Worm (Caenorhabditis elegans) whole organism, late embryonic: ENCODE measurements around the gene htp-2.

ENCODE experiments used
- C38D4.7 ChIP-seq: fragments of 200-800 bp; sonication (Bioruptor generic); optimal IDR thresholded peaks from 2 replicates; lab custom pipeline; 2018; ENCODE audit warnings: mild to moderate bottlenecking, missing genetic modification characterization, moderate library complexity, missing compliant biosample characterization
- K02D7.2 ChIP-seq: sonication (generic microtip); optimal IDR thresholded peaks from 2 replicates; lab custom pipeline; 2017; ENCODE audit warnings: mild to moderate bottlenecking, missing genetic modification characterization, missing compliant biosample characterization
- K09A11.1 ChIP-seq: sonication (generic microtip); optimal IDR thresholded peaks from 2 replicates; lab custom pipeline; 2017; ENCODE audit warnings: antibody characterized with exemption, mild to moderate bottlenecking, missing genetic modification characterization, missing compliant biosample characterization; ENCODE audit not compliant: insufficient read depth
- ahr-1 ChIP-seq: sonication (generic microtip); optimal IDR thresholded peaks from 2 replicates; lab custom pipeline; 2016; ENCODE audit warnings: missing genetic modification characterization, missing compliant biosample characterization
- ama-1 ChIP-seq: fragments of 150-350 bp; optimal IDR thresholded peaks from 2 replicates; lab custom pipeline; 2014
- ceh-19 ChIP-seq: fragments of 200-800 bp; sonication (Bioruptor generic); optimal IDR thresholded peaks from 2 replicates; lab custom pipeline; 2018; ENCODE audit warnings: mild to moderate bottlenecking, missing genetic modification characterization, missing compliant biosample characterization
- ceh-2 ChIP-seq: sonication (generic microtip); optimal IDR thresholded peaks from 2 replicates; lab custom pipeline; 2016; ENCODE audit warnings: missing genotype, missing genetic modification characterization, missing compliant biosample characterization
- ceh-34 ChIP-seq: sonication (generic microtip); optimal IDR thresholded peaks from 2 replicates; lab custom pipeline; 2016; ENCODE audit warnings: mild to moderate bottlenecking, missing genetic modification characterization, missing compliant biosample characterization
- ceh-48 ChIP-seq: sonication (generic microtip); optimal IDR thresholded peaks from 2 replicates; lab custom pipeline; 2016; ENCODE audit warnings: missing genetic modification characterization, inconsistent platforms, missing compliant biosample characterization
- ceh-6 ChIP-seq: fragments of 200-800 bp; sonication (Bioruptor generic); optimal IDR thresholded peaks from 2 replicates; lab custom pipeline; 2018; ENCODE audit warnings: mild to moderate bottlenecking, missing genetic modification characterization, missing compliant biosample characterization
- che-1 ChIP-seq: sonication (generic microtip); optimal IDR thresholded peaks from 2 replicates; lab custom pipeline; 2016; ENCODE audit warnings: mild to moderate bottlenecking, missing genetic modification characterization, missing compliant biosample characterization
- dmd-4 ChIP-seq: sonication (generic microtip); optimal IDR thresholded peaks from 2 replicates; lab custom pipeline; 2016; ENCODE audit warnings: borderline replicate concordance, missing genetic modification characterization, missing compliant biosample characterization
- dve-1 ChIP-seq: sonication (generic microtip); optimal IDR thresholded peaks from 2 replicates; lab custom pipeline; 2017; ENCODE audit warnings: antibody characterized with exemption, mild to moderate bottlenecking, missing genetic modification characterization, missing compliant biosample characterization
- elt-2 ChIP-seq: sonication (generic microtip); optimal IDR thresholded peaks from 2 replicates; lab custom pipeline; 2016; ENCODE audit warnings: missing genetic modification reagents, missing genetic modification characterization, missing compliant biosample characterization
- ets-4 ChIP-seq: sonication (generic microtip); optimal IDR thresholded peaks from 2 replicates; lab custom pipeline; 2016; ENCODE audit warnings: missing genetic modification characterization, missing compliant biosample characterization
- eyg-1 ChIP-seq: sonication (generic microtip); optimal IDR thresholded peaks from 2 replicates; lab custom pipeline; 2016; ENCODE audit warnings: missing genotype, missing genetic modification characterization, missing compliant biosample characterization
- fkh-10 ChIP-seq: fragments of 150-350 bp; optimal IDR thresholded peaks from 2 replicates; lab custom pipeline; 2014; ENCODE audit warnings: missing biosample characterization, missing genetic modification reagents, missing genetic modification characterization
- gmeb-2 ChIP-seq: sonication (generic microtip); optimal IDR thresholded peaks from 2 replicates; lab custom pipeline; 2016; ENCODE audit warnings: missing genetic modification characterization, inconsistent platforms, missing compliant biosample characterization
- madf-2 ChIP-seq: sonication (generic microtip); optimal IDR thresholded peaks from 2 replicates; lab custom pipeline; 2017; ENCODE audit warnings: missing genetic modification characterization, missing compliant biosample characterization
- mec-3 ChIP-seq: sonication (generic microtip); optimal IDR thresholded peaks from 2 replicates; lab custom pipeline; 2016; ENCODE audit warnings: borderline replicate concordance, missing genetic modification characterization, missing compliant biosample characterization
- nfya-1 ChIP-seq: sonication (generic microtip); optimal IDR thresholded peaks from 2 replicates; lab custom pipeline; 2017; ENCODE audit warnings: missing genetic modification characterization, mild to moderate bottlenecking, missing compliant biosample characterization, antibody characterized with exemption, moderate library complexity
- nhr-11 ChIP-seq: fragments of 150-350 bp; optimal IDR thresholded peaks from 2 replicates; lab custom pipeline; 2014; ENCODE audit warnings: missing biosample characterization, missing genetic modification characterization
- nhr-232 ChIP-seq: sonication (generic microtip); optimal IDR thresholded peaks from 2 replicates; lab custom pipeline; 2016; ENCODE audit warnings: missing genetic modification characterization, missing compliant biosample characterization
- odd-2 ChIP-seq: sonication (generic microtip); optimal IDR thresholded peaks from 2 replicates; lab custom pipeline; 2017; ENCODE audit warnings: antibody characterized with exemption, mild to moderate bottlenecking, missing genetic modification characterization, missing compliant biosample characterization
- pag-3 ChIP-seq: sonication (generic microtip); optimal IDR thresholded peaks from 2 replicates; lab custom pipeline; 2016; ENCODE audit warnings: missing compliant biosample characterization, missing genetic modification characterization, borderline replicate concordance
- pat-9 ChIP-seq: fragments of 200-800 bp; sonication (Bioruptor generic); optimal IDR thresholded peaks from 2 replicates; lab custom pipeline; 2018; ENCODE audit warnings: mild to moderate bottlenecking, missing genetic modification characterization, moderate library complexity, missing compliant biosample characterization
- pha-4 ChIP-seq: fragments of 150-350 bp; optimal IDR thresholded peaks from 2 replicates; lab custom pipeline; 2018; ENCODE audit warnings: missing biosample characterization, missing genetic modification reagents, missing genetic modification characterization
- pqm-1 ChIP-seq: sonication (generic microtip); optimal IDR thresholded peaks from 2 replicates; lab custom pipeline; 2016; ENCODE audit warnings: missing genetic modification characterization, missing compliant biosample characterization
- unc-3 ChIP-seq, 2 experiments: fragments of 200-800 bp in 1 of 2; sonication (Bioruptor generic) in 1 of 2; sonication (generic microtip) in 1 of 2; conservative IDR thresholded peaks in 1 of 2; optimal IDR thresholded peaks in 1 of 2; 2 replicates each; pipeline versions ENCODE4 v1.3.6 to Lab custom; 2016 to 2022; ENCODE audit warnings: missing compliant biosample characterization in 2 of 2, missing genetic modification characterization in 2 of 2, missing genetic modification reagents in 1 of 2
- unc-42 ChIP-seq: sonication (generic microtip); optimal IDR thresholded peaks from 2 replicates; lab custom pipeline; 2016; ENCODE audit warnings: missing genotype, missing genetic modification characterization, missing compliant biosample characterization
- unc-55 ChIP-seq: sonication (generic microtip); optimal IDR thresholded peaks from 2 replicates; lab custom pipeline; 2017; ENCODE audit warnings: missing biosample characterization, missing genetic modification reagents, missing genetic modification characterization

Gene htp-2

DNA sequence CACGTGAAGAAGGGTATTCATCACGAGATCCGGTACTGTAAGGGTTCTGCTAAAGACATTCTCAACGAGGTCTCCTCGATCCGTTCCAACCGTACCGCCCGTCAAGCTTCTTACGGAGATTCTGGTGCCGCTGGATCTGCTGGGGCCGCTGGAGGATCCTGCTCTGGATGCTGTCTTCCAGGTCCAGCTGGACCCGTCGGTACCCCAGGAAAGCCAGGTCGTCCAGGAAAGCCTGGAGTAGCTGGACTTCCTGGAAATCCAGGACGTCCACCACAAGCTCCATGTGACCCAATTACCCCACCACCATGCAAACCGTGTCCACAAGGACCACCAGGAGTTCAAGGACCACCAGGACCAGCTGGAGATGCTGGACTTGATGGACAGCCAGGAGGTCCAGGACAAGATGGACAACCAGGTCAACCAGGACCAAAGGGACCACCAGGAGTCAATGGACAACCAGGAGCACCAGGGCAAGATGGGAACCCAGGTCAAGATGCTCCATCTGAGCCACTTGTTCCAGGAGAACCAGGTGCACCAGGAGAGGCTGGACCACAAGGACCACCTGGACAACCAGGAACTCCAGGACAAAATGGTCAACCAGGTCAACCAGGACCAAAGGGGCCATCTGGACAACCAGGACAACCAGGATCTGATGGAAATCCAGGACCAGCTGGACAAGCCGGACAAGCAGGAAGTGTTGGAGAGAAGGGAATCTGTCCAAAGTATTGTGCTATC is 41.8 kb upstream of the htp-2 start:
- no peak for TF ChIP-seq ceh-48 (tag; lab: Kevin White, UChicago)
- no peak for TF ChIP-seq ets-4
- TF ChIP-seq ceh-34 (tag; lab: Kevin White, UChicago) = no peak
- no peak for TF ChIP-seq unc-55 (GFP tag; lab: Kevin White, UChicago)
- no peak for TF ChIP-seq ceh-6 (GFP tag; lab: Kevin White, UChicago)
- TF ChIP-seq pat-9 (tag; lab: Kevin White, UChicago) = no peak
- TF ChIP-seq unc-3 (GFP tag; conservative IDR thresholded peaks at IDR 0.05; lab: Robert Waterston, UW) = no peak
- no peak for TF ChIP-seq unc-3 (tag; optimal IDR thresholded peaks at IDR 0.05; lab: Kevin White, UChicago)

DNA sequence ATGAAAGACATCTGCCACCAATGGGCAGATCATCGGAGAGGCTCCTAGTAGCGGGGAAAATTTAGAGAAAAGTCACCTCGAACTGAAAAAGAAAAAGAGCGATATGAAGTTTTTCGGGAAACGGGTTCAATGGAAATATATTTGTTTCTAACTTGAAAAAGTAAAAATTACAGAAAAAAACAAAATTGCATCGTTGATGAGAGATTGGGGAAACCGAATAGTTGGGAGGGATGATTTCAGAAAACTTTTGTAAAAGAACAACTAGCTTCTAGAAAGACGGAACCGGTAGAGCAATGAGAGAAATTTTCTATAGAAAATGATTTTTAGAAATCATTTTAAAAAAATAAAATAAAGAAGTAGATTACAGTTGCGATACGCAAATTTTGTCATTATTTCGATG is 40.9 kb upstream of the htp-2 start:
- TF ChIP-seq odd-2 (tag; lab: Kevin White, UChicago) (no peak), K02D7.2 (tag; lab: Kevin White, UChicago) (no peak), pag-3 (tag; lab: Kevin White, UChicago) (no peak), eyg-1 (tag; lab: Kevin White, UChicago) (no peak), dve-1 (tag; lab: Kevin White, UChicago) (no peak), C38D4.7 (no peak), gmeb-2 (no peak), ceh-34 (tag; lab: Kevin White, UChicago) (no peak), ceh-2 (tag; lab: Kevin White, UChicago) (no peak)

DNA sequence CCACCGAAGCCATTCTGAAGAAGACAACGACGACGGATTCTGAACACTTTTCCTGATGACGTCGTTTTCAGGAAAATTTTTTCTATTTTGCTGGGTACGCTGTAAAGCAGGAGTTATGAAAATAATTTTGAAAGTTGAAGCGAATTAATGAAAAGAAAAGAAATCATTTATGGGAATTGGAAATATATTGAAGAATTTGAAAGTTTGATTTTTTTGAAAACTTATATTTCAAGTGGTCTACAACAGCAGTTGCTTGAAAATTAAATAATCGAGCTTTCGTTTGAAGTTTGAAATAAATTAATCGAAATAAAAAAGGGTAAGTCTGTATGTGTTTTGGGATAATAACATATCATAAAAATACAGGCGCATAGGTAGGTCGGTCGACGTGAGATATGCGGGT is 35.4 kb upstream of the htp-2 start, which contains the start of gene shl-1:
shl-1 (minus strand) TSS at position 101 of the 400 bp plus-strand sequence.
- TF ChIP-seq nhr-232 (tag; lab: Kevin White, UChicago) (no peak), madf-2 (tag; lab: Kevin White, UChicago) (no peak), K02D7.2 (tag; lab: Kevin White, UChicago) (no peak), C38D4.7 (no peak), K09A11.1 (tag; lab: Kevin White, UChicago) (no peak), elt-2 (tag; lab: Kevin White, UChicago) (no peak), dmd-4 (tag; lab: Kevin White, UChicago) (no peak), ama-1 (no peak), pag-3 (tag; lab: Kevin White, UChicago) (no peak), ahr-1 (tag; lab: Kevin White, UChicago) (no peak), eyg-1 (tag; lab: Kevin White, UChicago) (no peak), pha-4 (tag; lab: Kevin White, UChicago) (no peak)

DNA sequence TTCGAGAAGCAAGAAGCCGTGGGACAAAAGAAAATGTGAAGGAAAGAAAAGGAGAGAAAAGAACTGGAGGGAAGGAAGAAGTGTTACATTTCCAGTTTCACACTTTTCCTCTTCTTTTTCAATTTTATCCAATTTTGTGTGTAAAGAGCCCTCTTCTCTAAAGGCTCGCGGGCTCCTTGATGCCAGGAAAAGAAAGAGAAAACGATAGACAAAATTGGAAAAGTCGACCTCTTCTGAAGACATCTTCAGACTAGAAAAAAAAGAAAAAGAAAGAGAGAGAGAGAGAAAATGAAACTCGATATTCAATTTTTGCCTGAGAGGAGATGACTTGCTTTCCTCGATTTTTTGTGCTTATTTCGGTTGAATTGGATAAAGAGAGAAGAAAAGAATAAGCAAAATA is 34.3 kb upstream of the htp-2 start:
- peak; percentile 11 for TF ChIP-seq ceh-34 (tag; lab: Kevin White, UChicago)
- TF ChIP-seq che-1 (tag; lab: Kevin White, UChicago) = no peak
- peak; percentile 77 for TF ChIP-seq unc-42 (tag; lab: Kevin White, UChicago)
- TF ChIP-seq pha-4 (tag; lab: Kevin White, UChicago) = no peak
- TF ChIP-seq ceh-19 = peak; percentile 47

DNA sequence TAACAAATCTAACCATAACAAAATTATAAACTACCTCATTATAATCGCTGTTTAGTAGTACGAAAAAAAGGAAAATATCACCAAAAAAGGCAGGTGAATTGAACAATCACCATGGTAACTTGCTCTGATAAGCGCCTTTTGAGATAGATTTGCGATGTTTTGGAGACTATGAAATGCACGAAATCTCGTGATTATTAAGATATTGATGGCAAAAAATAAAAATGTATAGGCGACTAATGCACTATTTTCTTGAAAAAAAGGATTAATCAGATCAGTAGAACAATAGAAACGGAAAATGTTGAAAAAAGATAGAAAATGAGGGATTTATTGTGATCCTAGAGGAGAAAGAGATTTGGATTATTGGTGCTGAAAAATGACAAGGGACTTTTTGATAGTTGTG is 30.8 kb upstream of the htp-2 start:
- TF ChIP-seq C38D4.7 (no peak), nhr-232 (tag; lab: Kevin White, UChicago) (no peak), pat-9 (tag; lab: Kevin White, UChicago) (no peak), fkh-10 (GFP tag; lab: Kevin White, UChicago) (no peak), mec-3 (no peak), ceh-6 (GFP tag; lab: Kevin White, UChicago) (no peak), pqm-1 (tag; lab: Kevin White, UChicago) (no peak)

DNA sequence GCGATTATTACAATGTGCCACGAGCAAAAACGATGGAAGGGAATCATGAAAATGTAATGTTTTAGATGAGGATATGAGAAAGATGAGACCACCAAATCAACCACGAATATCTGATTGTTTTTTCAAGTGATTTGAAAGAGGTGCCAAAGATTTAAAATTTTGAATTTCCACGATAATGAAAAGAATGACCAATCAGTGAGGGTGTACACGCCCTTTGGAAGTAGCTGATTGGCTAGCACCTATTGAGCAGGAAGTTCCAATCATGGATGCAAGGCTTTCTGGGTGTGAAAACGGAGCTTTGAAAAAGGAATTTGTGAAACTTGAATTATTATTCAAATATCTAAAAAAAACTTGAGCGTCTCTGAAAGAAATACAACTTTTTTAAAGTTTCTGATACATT is 27.8 kb upstream of the htp-2 start:
- no peak for TF ChIP-seq nhr-11
- TF ChIP-seq nfya-1 (tag; lab: Kevin White, UChicago) = peak; percentile 55
